Fruit fly (Drosophila melanogaster) Kc167 (cell line): ENCODE results near the gene CG14839.

Experiments
- Sin3A ChIP-seq: fragments of >200 bp; optimal IDR thresholded peaks from 2 replicates; lab custom pipeline; 2018; ENCODE audit warnings: missing external identifiers
- h ChIP-seq: fragments of >200 bp; optimal IDR thresholded peaks from 3 replicates; lab custom pipeline; 2018; ENCODE audit warnings: missing external identifiers
- insv ChIP-seq: fragments of >200 bp; optimal IDR thresholded peaks from 3 replicates; lab custom pipeline; 2018; ENCODE audit warnings: missing external identifiers
- psq ChIP-seq: fragments of >200 bp; optimal IDR thresholded peaks from 2 replicates; lab custom pipeline; 2017; ENCODE audit warnings: missing external identifiers
- ttk ChIP-seq: sonication (Bioruptor generic); optimal IDR thresholded peaks from 2 replicates; lab custom pipeline; 2017; ENCODE audit warnings: missing external identifiers

dm6 chr3R:14244577-14244976 lies 17.6 kb upstream of the CG14839 start, which contains the start of gene CG43291:
- no peak for TF ChIP-seq psq
- no peak for TF ChIP-seq ttk
- TF ChIP-seq Sin3A (lab: Kevin White, UChicago), result no peak
- no peak for TF ChIP-seq insv (lab: Kevin White, UChicago)
- no peak for TF ChIP-seq h (lab: Kevin White, UChicago)
